Worm (Caenorhabditis elegans): Measurements from ENCODE around the gene F13D12.10.

DNA sequence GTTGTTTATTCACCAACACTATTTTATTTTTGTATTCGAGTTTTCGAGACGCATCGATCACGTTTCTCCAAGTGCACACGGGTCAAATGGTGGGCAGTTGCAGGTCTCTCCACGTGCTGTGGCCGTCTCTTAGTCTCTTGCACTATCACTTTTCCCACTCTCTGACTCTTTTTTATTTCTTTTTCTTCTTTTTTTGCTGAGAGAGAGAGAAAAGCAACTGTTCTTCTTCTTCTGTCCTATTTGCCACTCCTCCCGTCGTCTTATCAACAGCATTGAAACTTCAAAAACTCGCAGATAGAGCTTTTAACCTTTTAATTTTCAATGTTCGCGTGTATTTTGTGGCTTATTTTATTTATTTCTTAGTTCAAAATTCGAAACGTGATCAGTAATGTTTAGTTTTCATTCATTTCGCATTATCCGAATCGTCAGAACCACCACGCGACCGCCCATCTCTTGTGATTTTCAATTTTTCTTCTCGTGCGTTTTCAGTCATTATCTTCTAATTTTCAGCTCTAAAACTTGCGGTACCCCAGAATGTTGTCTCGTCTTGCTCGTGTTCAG, 15.0 kb downstream of the F13D12.10 start, which contains the start of gene alh-8:
- TF ChIP-seq pqm-1 (tag; optimal IDR thresholded peaks at IDR 0.05) (no peak), nhr-77 (tag; optimal IDR thresholded peaks at IDR 0.05) (no peak), nhr-11 (tag; optimal IDR thresholded peaks at IDR 0.05) (no peak), isw-1 (GFP tag; IDR thresholded peaks at IDR 0.05) (no peak), lin-39 (tag; optimal IDR thresholded peaks at IDR 0.05) (no peak), hlh-17 (GFP tag; optimal IDR thresholded peaks at IDR 0.05; ENCODE audit: borderline replicate concordance) (no peak), unc-130 (tag; optimal IDR thresholded peaks at IDR 0.05) (peak; percentile 46), jun-1 (tag; optimal IDR thresholded peaks at IDR 0.05) (no peak), mdl-1 (tag; optimal IDR thresholded peaks at IDR 0.05) (peak in 1 of 2 experiments; percentile 94)
